Worm (Caenorhabditis elegans): ENCODE results near the gene micu-1.

DNA sequence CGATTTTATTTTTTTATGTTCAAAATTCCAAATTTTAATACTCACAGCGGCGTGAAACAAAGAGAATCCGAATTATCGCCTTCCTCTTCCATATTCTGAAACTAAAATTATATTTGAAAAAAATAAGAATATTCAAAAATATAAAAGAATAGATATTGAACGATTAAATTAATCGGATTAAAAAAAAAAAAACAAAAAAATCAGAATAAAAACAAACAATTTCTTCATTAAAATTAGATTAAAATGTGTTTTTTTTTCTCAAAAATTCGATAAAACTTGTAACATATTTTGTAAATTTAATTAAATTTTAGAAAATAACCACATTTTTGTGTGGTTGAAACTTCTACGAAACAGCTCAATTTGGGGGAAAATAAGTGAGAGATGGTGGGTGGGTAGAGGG, 14.9 kb upstream of the micu-1 start, which contains the start of gene cpsf-3:
- TF ChIP-seq ama-1 (optimal IDR thresholded peaks at IDR 0.05) (no peak), ceh-36 (tag; optimal IDR thresholded peaks at IDR 0.05) (no peak), pes-1 (GFP tag; IDR thresholded peaks at IDR 0.05) (no peak), B0310.2 (tag; optimal IDR thresholded peaks at IDR 0.05) (no peak), flt-1 (GFP tag; IDR thresholded peaks at IDR 0.05) (no peak), tbx-37 (GFP tag; conservative IDR thresholded peaks at IDR 0.05) (no peak), hmbx-1 (tag; optimal IDR thresholded peaks at IDR 0.05) (no peak), tbx-11 (GFP tag; IDR thresholded peaks at IDR 0.05) (no peak), ceh-13 (GFP tag; optimal IDR thresholded peaks at IDR 0.05) (no peak)

Measured in whole organism, early embryonic.